Fruit fly (Drosophila melanogaster) whole organism, embryonic: ENCODE results near the gene Rcd2.

Experiments used
- Aef1 ChIP-seq: fragments of 200-800 bp; sonication (Bioruptor generic); IDR thresholded peaks from 3 replicates; pipeline ENCODE4 v1.3.6; 2022; ENCODE audit warnings: missing biosample characterization, missing genetic modification characterization
- Awh ChIP-seq: fragments of 200-800 bp; sonication (Bioruptor generic); IDR thresholded peaks from 2 replicates; pipeline ENCODE4, ENCODE4 v1.3.6; 2022; ENCODE audit warnings: missing biosample characterization, missing genetic modification characterization
- B-H1 ChIP-seq: fragments of 200-800 bp; sonication (Bioruptor generic); IDR thresholded peaks from 3 replicates; pipeline ENCODE4 v1.3.6; 2022; ENCODE audit warnings: missing biosample characterization, missing genetic modification characterization
- BEAF-32 ChIP-seq: fragments of 200-800 bp; sonication (Bioruptor generic); optimal IDR thresholded peaks from 3 replicates; lab custom pipeline; 2017; ENCODE audit warnings: missing biosample characterization, missing genetic modification characterization, mild to moderate bottlenecking, moderate library complexity, missing genetic modification reagents
- CG10565 ChIP-seq: fragments of 200-800 bp; sonication (Bioruptor generic); optimal IDR thresholded peaks from 3 replicates; lab custom pipeline; 2016; ENCODE audit warnings: missing biosample characterization, mild to moderate bottlenecking, missing genetic modification characterization
- CG12236 ChIP-seq: fragments of 200-800 bp; sonication (Bioruptor generic); optimal IDR thresholded peaks from 2 replicates; lab custom pipeline; 2016; ENCODE audit warnings: missing biosample characterization, missing genetic modification characterization
- CG12299 ChIP-seq: fragments of 200-800 bp; sonication (Bioruptor generic); optimal IDR thresholded peaks from 2 replicates; lab custom pipeline; 2018; ENCODE audit warnings: missing biosample characterization, mild to moderate bottlenecking, missing genetic modification characterization
- CG12744 ChIP-seq: fragments of 200-800 bp; sonication (Bioruptor generic); optimal IDR thresholded peaks from 2 replicates; lab custom pipeline; 2016; ENCODE audit warnings: missing biosample characterization, missing genetic modification characterization
- CG13123 ChIP-seq: fragments of 200-800 bp; sonication (Bioruptor generic); optimal IDR thresholded peaks from 2 replicates; lab custom pipeline; 2016; ENCODE audit warnings: missing biosample characterization, missing genetic modification characterization
- CG13894 ChIP-seq: fragments of 200-800 bp; sonication (Bioruptor generic); optimal IDR thresholded peaks from 3 replicates; lab custom pipeline; 2018; ENCODE audit warnings: missing biosample characterization, mild to moderate bottlenecking, missing genetic modification characterization, moderate library complexity
- CG3065 ChIP-seq: fragments of 200-800 bp; sonication (Bioruptor generic); optimal IDR thresholded peaks from 2 replicates; lab custom pipeline; 2016; ENCODE audit warnings: missing biosample characterization, missing genetic modification characterization
- CG3407 ChIP-seq: fragments of 200-800 bp; sonication (Bioruptor generic); optimal IDR thresholded peaks from 2 replicates; lab custom pipeline; 2018; ENCODE audit warnings: missing biosample characterization, mild to moderate bottlenecking, missing genetic modification characterization
- CG4404 ChIP-seq: fragments of 200-800 bp; sonication (Bioruptor generic); IDR thresholded peaks from 2 replicates; pipeline ENCODE4 v1.3.6; 2022; ENCODE audit warnings: missing biosample characterization, missing genetic modification characterization
- CG4707 ChIP-seq: fragments of 200-800 bp; sonication (Bioruptor generic); optimal IDR thresholded peaks from 2 replicates; lab custom pipeline; 2018; ENCODE audit warnings: missing biosample characterization, mild to moderate bottlenecking, missing genetic modification characterization, moderate library complexity
- CG8281 ChIP-seq: fragments of 200-800 bp; sonication (Bioruptor generic); optimal IDR thresholded peaks from 2 replicates; lab custom pipeline; 2018; ENCODE audit warnings: missing biosample characterization, mild to moderate bottlenecking, missing genetic modification characterization, moderate library complexity
- CG8478 ChIP-seq: fragments of >200 bp; optimal IDR thresholded peaks from 2 replicates; lab custom pipeline; 2018
- Doc3 ChIP-seq: fragments of 200-800 bp; sonication (Bioruptor generic); IDR thresholded peaks from 3 replicates; pipeline ENCODE4 v1.3.6; 2022; ENCODE audit warnings: missing biosample characterization, missing genetic modification characterization; ENCODE audit not compliant: partially characterized antibody
- Dp ChIP-seq: fragments of 200-800 bp; sonication (Bioruptor generic); optimal IDR thresholded peaks from 2 replicates; lab custom pipeline; 2018; ENCODE audit warnings: missing biosample characterization, mild to moderate bottlenecking, missing genetic modification characterization, moderate library complexity
- ERR ChIP-seq: fragments of 200-800 bp; sonication (Bioruptor generic); optimal IDR thresholded peaks from 2 replicates; lab custom pipeline; 2016; ENCODE audit warnings: missing biosample characterization, missing genetic modification characterization
- Fer3 ChIP-seq: fragments of 200-800 bp; sonication (Bioruptor generic); optimal IDR thresholded peaks from 2 replicates; lab custom pipeline; 2018; ENCODE audit warnings: missing biosample characterization, mild to moderate bottlenecking, missing genetic modification characterization, moderate library complexity
- Jarid2 ChIP-seq: fragments of 200-800 bp; sonication (Bioruptor generic); optimal IDR thresholded peaks from 3 replicates; lab custom pipeline; 2017; ENCODE audit warnings: mild to moderate bottlenecking, missing biosample characterization, missing genetic modification reagents, missing genetic modification characterization
- NC2α ChIP-seq: fragments of 200-800 bp; sonication (Bioruptor generic); optimal IDR thresholded peaks from 2 replicates; lab custom pipeline; 2016; ENCODE audit warnings: missing biosample characterization, missing genetic modification characterization
- Opbp ChIP-seq: fragments of 200-800 bp; sonication (Bioruptor generic); IDR thresholded peaks from 3 replicates; pipeline ENCODE4 v1.3.6; 2022; ENCODE audit warnings: missing biosample characterization, missing genetic modification characterization; ENCODE audit not compliant: partially characterized antibody
- Ravus ChIP-seq: fragments of 200-800 bp; sonication (Bioruptor generic); IDR thresholded peaks from 2 replicates; pipeline ENCODE4 v1.3.6; 2022; ENCODE audit warnings: missing biosample characterization, missing genetic modification characterization
- Sox102F ChIP-seq: fragments of 200-800 bp; sonication (Bioruptor generic); optimal IDR thresholded peaks from 2 replicates; lab custom pipeline; 2018; ENCODE audit warnings: missing biosample characterization, mild to moderate bottlenecking, missing genetic modification characterization, moderate library complexity
- Spps ChIP-seq: fragments of 200-800 bp; sonication (Bioruptor generic); optimal IDR thresholded peaks from 2 replicates; lab custom pipeline; 2018; ENCODE audit warnings: missing biosample characterization, mild to moderate bottlenecking, missing genetic modification characterization
- Ssrp ChIP-seq: fragments of 200-800 bp; sonication (Bioruptor generic); optimal IDR thresholded peaks from 2 replicates; lab custom pipeline; 2018; ENCODE audit warnings: missing biosample characterization, mild to moderate bottlenecking, missing genetic modification characterization, moderate library complexity
- Xbp1 ChIP-seq: fragments of 200-800 bp; sonication (Bioruptor generic); optimal IDR thresholded peaks from 3 replicates; lab custom pipeline; 2016; ENCODE audit warnings: missing biosample characterization, mild to moderate bottlenecking, missing genetic modification characterization
- YL-1 ChIP-seq: fragments of 200-800 bp; sonication (Bioruptor generic); optimal IDR thresholded peaks from 3 replicates; lab custom pipeline; 2017; ENCODE audit warnings: missing biosample characterization, mild to moderate bottlenecking, missing genetic modification characterization
- ab ChIP-seq: fragments of 200-800 bp; sonication (Bioruptor generic); optimal IDR thresholded peaks from 2 replicates; lab custom pipeline; 2016; ENCODE audit warnings: missing biosample characterization, missing genetic modification characterization
- abd-A ChIP-seq: fragments of 200-800 bp; sonication (Bioruptor generic); optimal IDR thresholded peaks from 3 replicates; lab custom pipeline; 2019; ENCODE audit warnings: missing biosample characterization, mild to moderate bottlenecking, missing genetic modification characterization, moderate library complexity
- az2 ChIP-seq: fragments of 200-800 bp; sonication (Bioruptor generic); optimal IDR thresholded peaks from 3 replicates; lab custom pipeline; 2016; ENCODE audit warnings: missing biosample characterization, missing genetic modification characterization
- cad ChIP-seq: fragments of >200 bp; optimal IDR thresholded peaks from 2 replicates; lab custom pipeline; 2017; ENCODE audit warnings: missing biosample characterization, missing genetic modification characterization
- croc ChIP-seq: fragments of 200-800 bp; sonication (Bioruptor generic); conservative IDR thresholded peaks from 3 replicates; pipeline ENCODE4 v1.3.6; 2022; ENCODE audit warnings: missing biosample characterization, missing genetic modification characterization
- crol ChIP-seq: fragments of 200-800 bp; sonication (Bioruptor generic); IDR thresholded peaks from 2 replicates; pipeline ENCODE4 v1.3.6; 2022; ENCODE audit warnings: missing biosample characterization, missing genetic modification characterization
- esg ChIP-seq: fragments of 200-800 bp; sonication (Bioruptor generic); conservative IDR thresholded peaks from 2 replicates; pipeline ENCODE4 v1.3.6; 2022; ENCODE audit warnings: missing biosample characterization, missing genetic modification characterization
- fd64A ChIP-seq: fragments of 200-800 bp; sonication (Bioruptor generic); optimal IDR thresholded peaks from 3 replicates; lab custom pipeline; 2018; ENCODE audit warnings: missing biosample characterization, mild to moderate bottlenecking, missing genetic modification characterization
- ftz-f1 ChIP-seq: fragments of 200-800 bp; sonication (Bioruptor generic); optimal IDR thresholded peaks from 2 replicates; lab custom pipeline; 2016; ENCODE audit warnings: missing biosample characterization, missing genetic modification characterization
- fu2 ChIP-seq: fragments of 200-800 bp; sonication (Bioruptor generic); optimal IDR thresholded peaks from 2 replicates; lab custom pipeline; 2016; ENCODE audit warnings: missing biosample characterization, missing genetic modification characterization
- inv ChIP-seq: fragments of 200-800 bp; sonication (Bioruptor generic); IDR thresholded peaks from 2 replicates; pipeline ENCODE4 v1.3.6; 2022; ENCODE audit warnings: missing biosample characterization, missing genetic modification characterization; ENCODE audit not compliant: partially characterized antibody
- ken ChIP-seq: fragments of 200-800 bp; sonication (Bioruptor generic); IDR thresholded peaks from 3 replicates; pipeline ENCODE4 v1.3.6; 2022; ENCODE audit warnings: missing biosample characterization, missing genetic modification characterization
- klu ChIP-seq: fragments of 200-800 bp; sonication (Bioruptor generic); IDR thresholded peaks from 2 replicates; pipeline ENCODE4 v1.3.6; 2022; ENCODE audit warnings: missing biosample characterization, missing genetic modification characterization
- luna ChIP-seq: fragments of 200-800 bp; sonication (Bioruptor generic); optimal IDR thresholded peaks from 2 replicates; lab custom pipeline; 2016; ENCODE audit warnings: missing biosample characterization, missing genetic modification characterization
- p53 ChIP-seq: fragments of 200-800 bp; sonication (Bioruptor generic); optimal IDR thresholded peaks from 2 replicates; lab custom pipeline; 2016; ENCODE audit warnings: missing biosample characterization, missing genetic modification characterization
- ssp ChIP-seq: fragments of 200-800 bp; sonication (Bioruptor generic); IDR thresholded peaks from 2 replicates; pipeline ENCODE4 v1.3.6; 2022; ENCODE audit warnings: missing biosample characterization, missing genetic modification characterization
- sug ChIP-seq: fragments of 200-800 bp; optimal IDR thresholded peaks from 2 replicates; lab custom pipeline; 2019; ENCODE audit warnings: missing biosample characterization, mild to moderate bottlenecking, missing genetic modification characterization, moderate library complexity
- toy ChIP-seq: fragments of 200-800 bp; sonication (Bioruptor generic); IDR thresholded peaks from 2 replicates; pipeline ENCODE4 v1.3.6; 2022; ENCODE audit warnings: missing biosample characterization, missing genetic modification characterization
- zen2 ChIP-seq: fragments of 200-800 bp; sonication (Bioruptor generic); IDR thresholded peaks from 3 replicates; pipeline ENCODE4 v1.3.6; 2022; ENCODE audit warnings: missing biosample characterization, missing genetic modification characterization; ENCODE audit not compliant: partially characterized antibody
- zf30C ChIP-seq: fragments of 200-800 bp; sonication (Bioruptor generic); optimal IDR thresholded peaks from 3 replicates; lab custom pipeline; 2018; ENCODE audit warnings: missing biosample characterization, mild to moderate bottlenecking, missing genetic modification characterization

The Rcd2 gene

DNA sequence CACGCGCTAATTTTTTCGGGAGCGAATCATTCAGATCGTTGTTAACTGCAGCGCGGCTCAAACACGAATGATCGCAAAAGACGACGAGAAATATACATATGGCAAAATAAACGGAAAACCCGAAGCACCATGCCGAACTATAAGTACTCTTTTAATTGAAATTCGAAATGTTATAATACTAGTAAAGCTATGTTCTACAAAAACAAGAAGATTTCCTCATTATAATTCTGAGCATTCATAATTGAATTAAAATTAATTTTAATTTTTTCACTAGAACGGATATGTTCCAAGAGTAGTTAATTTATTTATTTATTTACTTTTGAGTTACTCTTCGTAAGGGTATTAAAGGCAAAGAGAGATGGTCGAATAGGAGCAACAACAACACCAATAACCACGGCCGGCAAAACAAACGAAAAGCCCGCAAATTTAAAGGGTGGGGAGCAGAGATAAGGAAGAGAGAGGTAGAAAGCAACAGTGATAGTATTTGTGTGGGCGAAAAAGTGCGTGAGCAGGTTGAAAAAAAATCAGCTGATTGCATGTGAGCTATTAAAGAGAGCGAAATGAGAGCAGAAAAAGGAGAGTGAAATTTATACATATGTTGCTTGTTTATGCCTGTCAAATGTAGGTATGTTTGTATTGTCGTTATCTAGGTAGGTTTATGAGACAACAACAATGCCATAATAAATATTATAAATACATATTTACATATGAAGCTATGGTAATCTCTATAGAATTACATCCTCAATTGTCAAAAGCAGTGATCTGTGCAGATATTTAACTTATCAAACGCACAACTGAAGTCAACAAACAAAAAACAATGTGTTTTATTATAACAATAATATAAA, 46.6 kb downstream of the Rcd2 start:
- no peak for TF ChIP-seq CG3065 (GFP tag; lab: Kevin White, UChicago)
- TF ChIP-seq Aef1 (GFP tag; lab: Robert Waterston, UW), result peak; percentile 72
- no peak for TF ChIP-seq CG12744
- TF ChIP-seq ERR (GFP tag; lab: Kevin White, UChicago), result no peak
- TF ChIP-seq zen2 (GFP tag; lab: Robert Waterston, UW), result no peak
- TF ChIP-seq Ravus (GFP tag; lab: Robert Waterston, UW), result no peak
- TF ChIP-seq Sox102F (GFP tag; lab: Kevin White, UChicago), result peak; percentile 83
- TF ChIP-seq Doc3 (GFP tag; lab: Robert Waterston, UW), result no peak
- peak; percentile 14 for TF ChIP-seq luna (GFP tag; lab: Kevin White, UChicago)
- TF ChIP-seq croc (GFP tag; lab: Robert Waterston, UW), result no peak
- peak; percentile 50 for TF ChIP-seq CG4404 (GFP tag; lab: Robert Waterston, UW)
- TF ChIP-seq CG8281 (tag; lab: Kevin White, UChicago), result no peak
- peak; percentile 56 for TF ChIP-seq Awh (GFP tag; lab: Robert Waterston, UW)
- peak; percentile 64 for TF ChIP-seq Jarid2 (GFP tag; lab: Kevin White, UChicago)
- no peak; the same call in none of the 2 replicates for TF ChIP-seq ssp (GFP tag; lab: Robert Waterston, UW)
- no peak for TF ChIP-seq CG12236 (GFP tag; lab: Kevin White, UChicago)
- peak; percentile 56 for TF ChIP-seq Ssrp (tag; lab: Kevin White, UChicago)
- peak; percentile 67 for TF ChIP-seq Xbp1
- no peak for TF ChIP-seq BEAF-32 (GFP tag; lab: Kevin White, UChicago)
- peak; percentile 27; the same call in 1 of the 2 replicates for TF ChIP-seq crol (GFP tag; lab: Robert Waterston, UW)
- TF ChIP-seq CG10565 (GFP tag; lab: Kevin White, UChicago), result no peak
- peak; percentile 35 for TF ChIP-seq CG3407 (GFP tag; lab: Kevin White, UChicago)
- peak; percentile 78 for TF ChIP-seq Fer3 (tag; lab: Kevin White, UChicago)
- TF ChIP-seq CG8478, result no peak
- TF ChIP-seq ab (GFP tag; lab: Kevin White, UChicago), result no peak
- no peak for TF ChIP-seq NC2α (GFP tag; lab: Kevin White, UChicago)
- TF ChIP-seq ken (GFP tag; lab: Robert Waterston, UW), result peak; percentile 38; the same call in 1 of the 3 replicates
- no peak for TF ChIP-seq cad (GFP tag; lab: Kevin White, UChicago)
- TF ChIP-seq Dp (GFP tag; lab: Kevin White, UChicago), result no peak
- TF ChIP-seq sug, result peak; percentile 49
- TF ChIP-seq az2, result peak; percentile 50
- TF ChIP-seq zf30C, result no peak
- TF ChIP-seq klu (GFP tag; lab: Robert Waterston, UW), result peak; percentile 29; the same call in 1 of the 2 replicates
- peak; percentile 64 for TF ChIP-seq esg (GFP tag; lab: Robert Waterston, UW)
- peak; percentile 73 for TF ChIP-seq B-H1 (GFP tag; lab: Robert Waterston, UW)
- TF ChIP-seq Opbp (GFP tag; lab: Robert Waterston, UW), result no peak
- no peak for TF ChIP-seq inv (GFP tag; lab: Robert Waterston, UW)
- TF ChIP-seq fd64A (GFP tag; lab: Kevin White, UChicago), result peak; percentile 58
- TF ChIP-seq ftz-f1, result no peak
- TF ChIP-seq abd-A (tag; lab: Kevin White, UChicago), result no peak
- TF ChIP-seq toy (GFP tag; lab: Robert Waterston, UW), result 0 out of 2 replicates have a peak, but pooled peaks have one; percentile 33
- TF ChIP-seq fu2, result peak; percentile 36
- no peak for TF ChIP-seq CG13894
- TF ChIP-seq CG13123 (GFP tag; lab: Kevin White, UChicago), result no peak
- TF ChIP-seq Spps (tag; lab: Kevin White, UChicago), result peak; percentile 17
- TF ChIP-seq CG12299 (tag; lab: Kevin White, UChicago), result no peak
- no peak for TF ChIP-seq YL-1 (GFP tag; lab: Kevin White, UChicago)
- TF ChIP-seq p53 (GFP tag; lab: Kevin White, UChicago), result no peak
- TF ChIP-seq CG4707 (GFP tag; lab: Kevin White, UChicago), result no peak
